Fruit fly (Drosophila melanogaster) whole organism, embryonic: ENCODE measurements around the gene papi.

Source experiments
- Antp ChIP-seq: fragments of 200-800 bp; sonication (Bioruptor generic); optimal IDR thresholded peaks from 3 replicates; lab custom pipeline; 2016; ENCODE audit warnings: missing biosample characterization, missing genetic modification characterization
- Atf3 ChIP-seq: fragments of 200-800 bp; sonication (Bioruptor generic); optimal IDR thresholded peaks from 3 replicates; lab custom pipeline; 2016; ENCODE audit warnings: missing biosample characterization, missing genetic modification characterization
- Atf6 ChIP-seq: fragments of 200-800 bp; sonication (Bioruptor generic); IDR thresholded peaks from 2 replicates; pipeline ENCODE4 v1.3.6; 2022; ENCODE audit warnings: missing biosample characterization, missing genetic modification characterization
- Bdp1 ChIP-seq: fragments of 200-800 bp; sonication (Bioruptor generic); optimal IDR thresholded peaks from 3 replicates; lab custom pipeline; 2016; ENCODE audit warnings: missing biosample characterization, missing genetic modification characterization
- CG10979 ChIP-seq: fragments of 200-800 bp; sonication (Bioruptor generic); optimal IDR thresholded peaks from 2 replicates; lab custom pipeline; 2018; ENCODE audit warnings: missing biosample characterization, mild to moderate bottlenecking, missing genetic modification characterization, moderate library complexity
- CG11723 ChIP-seq: fragments of 200-800 bp; sonication (Bioruptor generic); optimal IDR thresholded peaks from 2 replicates; lab custom pipeline; 2017; ENCODE audit warnings: missing biosample characterization, mild to moderate bottlenecking, missing genetic modification characterization
- CG12104 ChIP-seq: fragments of 200-800 bp; sonication (Bioruptor generic); optimal IDR thresholded peaks from 3 replicates; lab custom pipeline; 2016; ENCODE audit warnings: missing biosample characterization, missing genetic modification characterization
- CG12659 ChIP-seq: fragments of 200-800 bp; sonication (Bioruptor generic); optimal IDR thresholded peaks from 3 replicates; lab custom pipeline; 2017; ENCODE audit warnings: mild to moderate bottlenecking, missing biosample characterization, missing genetic modification reagents, missing genetic modification characterization
- CG13123 ChIP-seq: fragments of 200-800 bp; sonication (Bioruptor generic); optimal IDR thresholded peaks from 2 replicates; lab custom pipeline; 2016; ENCODE audit warnings: missing biosample characterization, missing genetic modification characterization
- CG14014 ChIP-seq: fragments of 200-800 bp; sonication (Bioruptor generic); IDR thresholded peaks from 2 replicates; pipeline ENCODE4 v1.3.6; 2022; ENCODE audit warnings: missing biosample characterization, missing genetic modification characterization
- CG17186 ChIP-seq: fragments of 200-800 bp; sonication (Bioruptor generic); optimal IDR thresholded peaks from 3 replicates; lab custom pipeline; 2017; ENCODE audit warnings: missing biosample characterization, missing genetic modification reagents, missing genetic modification characterization
- CG17912 ChIP-seq: fragments of 200-800 bp; sonication (Bioruptor generic); optimal IDR thresholded peaks from 2 replicates; lab custom pipeline; 2018; ENCODE audit warnings: missing biosample characterization, mild to moderate bottlenecking, missing genetic modification characterization
- CG18262 ChIP-seq: fragments of 200-800 bp; optimal IDR thresholded peaks from 3 replicates; lab custom pipeline; 2019; ENCODE audit warnings: missing biosample characterization, mild to moderate bottlenecking, missing genetic modification characterization, moderate library complexity
- CG31365 ChIP-seq: fragments of 200-800 bp; sonication (Bioruptor generic); optimal IDR thresholded peaks from 2 replicates; lab custom pipeline; 2018; ENCODE audit warnings: missing biosample characterization, mild to moderate bottlenecking, missing genetic modification characterization
- CG31441 ChIP-seq: fragments of 200-800 bp; sonication (Bioruptor generic); IDR thresholded peaks from 2 replicates; pipeline ENCODE4 v1.3.6; 2022; ENCODE audit warnings: missing biosample characterization, missing genetic modification characterization
- CG4360 ChIP-seq: fragments of 200-800 bp; sonication (Bioruptor generic); IDR thresholded peaks from 2 replicates; pipeline ENCODE4 v1.3.6; 2022; ENCODE audit warnings: missing biosample characterization, missing genetic modification characterization
- CG4424 ChIP-seq: fragments of 200-800 bp; sonication (Bioruptor generic); optimal IDR thresholded peaks from 3 replicates; lab custom pipeline; 2016; ENCODE audit warnings: missing biosample characterization, missing genetic modification characterization
- CG5245 ChIP-seq: fragments of 200-800 bp; sonication (Bioruptor generic); optimal IDR thresholded peaks from 3 replicates; lab custom pipeline; 2016; ENCODE audit warnings: missing biosample characterization, missing genetic modification characterization
- CG7271 ChIP-seq: fragments of 200-800 bp; sonication (Bioruptor generic); optimal IDR thresholded peaks from 2 replicates; lab custom pipeline; 2018; ENCODE audit warnings: missing biosample characterization, mild to moderate bottlenecking, missing genetic modification characterization, moderate library complexity
- Camta ChIP-seq: fragments of 200-800 bp; sonication (Bioruptor generic); optimal IDR thresholded peaks from 2 replicates; lab custom pipeline; 2016; ENCODE audit warnings: missing biosample characterization, missing genetic modification characterization
- Doc3 ChIP-seq: fragments of 200-800 bp; sonication (Bioruptor generic); IDR thresholded peaks from 3 replicates; pipeline ENCODE4 v1.3.6; 2022; ENCODE audit warnings: missing biosample characterization, missing genetic modification characterization; ENCODE audit not compliant: partially characterized antibody
- Ets97D ChIP-seq: fragments of 200-800 bp; sonication (Bioruptor generic); optimal IDR thresholded peaks from 3 replicates; lab custom pipeline; 2016; ENCODE audit warnings: missing biosample characterization, missing genetic modification characterization
- HmgZ ChIP-seq: fragments of 200-800 bp; sonication (Bioruptor generic); optimal IDR thresholded peaks from 2 replicates; lab custom pipeline; 2018; ENCODE audit warnings: missing biosample characterization, mild to moderate bottlenecking, missing genetic modification characterization
- Mad ChIP-seq: fragments of 200-800 bp; sonication (Bioruptor generic); optimal IDR thresholded peaks from 2 replicates; lab custom pipeline; 2016; ENCODE audit warnings: missing biosample characterization, missing genetic modification characterization
- NC2β ChIP-seq: fragments of 200-800 bp; sonication (Bioruptor generic); optimal IDR thresholded peaks from 2 replicates; lab custom pipeline; 2016; ENCODE audit warnings: missing biosample characterization, missing genetic modification characterization
- Nf-YB ChIP-seq: fragments of 200-800 bp; sonication (Bioruptor generic); optimal IDR thresholded peaks from 3 replicates; lab custom pipeline; 2019; ENCODE audit warnings: missing biosample characterization, mild to moderate bottlenecking, missing genetic modification characterization, moderate library complexity
- Side ChIP-seq: fragments of 200-800 bp; sonication (Bioruptor generic); optimal IDR thresholded peaks from 2 replicates; lab custom pipeline; 2016; ENCODE audit warnings: missing biosample characterization, missing genetic modification characterization
- Taf1 ChIP-seq: fragments of 200-800 bp; sonication (Bioruptor generic); IDR thresholded peaks from 2 replicates; pipeline ENCODE4 v1.3.6; 2022; ENCODE audit warnings: missing biosample characterization, missing genetic modification characterization
- ap ChIP-seq: fragments of 200-800 bp; sonication (Bioruptor generic); IDR thresholded peaks from 2 replicates; pipeline ENCODE4 v1.3.6; 2022; ENCODE audit warnings: missing biosample characterization, missing genetic modification characterization
- ash1 ChIP-seq: fragments of 200-800 bp; sonication (Bioruptor generic); optimal IDR thresholded peaks from 2 replicates; lab custom pipeline; 2018; ENCODE audit warnings: missing biosample characterization, mild to moderate bottlenecking, missing genetic modification characterization
- bbx ChIP-seq: fragments of 200-800 bp; sonication (Bioruptor generic); IDR thresholded peaks from 2 replicates; pipeline ENCODE4 v1.3.6; 2022; ENCODE audit warnings: missing biosample characterization, missing genetic modification characterization; ENCODE audit not compliant: partially characterized antibody
- br ChIP-seq: fragments of >200 bp; optimal IDR thresholded peaks from 2 replicates; lab custom pipeline; 2017
- croc ChIP-seq: fragments of 200-800 bp; sonication (Bioruptor generic); conservative IDR thresholded peaks from 3 replicates; pipeline ENCODE4 v1.3.6; 2022; ENCODE audit warnings: missing biosample characterization, missing genetic modification characterization
- dm ChIP-seq: fragments of 200-800 bp; sonication (Bioruptor generic); optimal IDR thresholded peaks from 3 replicates; lab custom pipeline; 2016; ENCODE audit warnings: missing biosample characterization, missing genetic modification characterization
- emc ChIP-seq: fragments of 200-800 bp; sonication (Bioruptor generic); optimal IDR thresholded peaks from 2 replicates; lab custom pipeline; 2016; ENCODE audit warnings: missing biosample characterization, missing genetic modification characterization
- eve ChIP-seq, 2 experiments: fragments of >200 bp; optimal IDR thresholded peaks; 2 replicates each; lab custom pipeline; 2017; ENCODE audit warnings: missing biosample characterization in 2 of 2, missing genetic modification characterization in 2 of 2
- gt ChIP-seq: fragments of 200-800 bp; sonication (Bioruptor generic); IDR thresholded peaks from 2 replicates; pipeline ENCODE4 v1.3.6; 2022; ENCODE audit warnings: missing biosample characterization, missing genetic modification characterization
- jigr1 ChIP-seq: fragments of 200-800 bp; sonication (Bioruptor generic); IDR thresholded peaks from 3 replicates; pipeline ENCODE4 v1.3.6; 2022; ENCODE audit warnings: missing biosample characterization, missing genetic modification characterization
- jing ChIP-seq: fragments of 200-800 bp; sonication (Bioruptor generic); optimal IDR thresholded peaks from 2 replicates; lab custom pipeline; 2018; ENCODE audit warnings: missing biosample characterization, mild to moderate bottlenecking, missing genetic modification characterization
- ken ChIP-seq: fragments of 200-800 bp; sonication (Bioruptor generic); IDR thresholded peaks from 3 replicates; pipeline ENCODE4 v1.3.6; 2022; ENCODE audit warnings: missing biosample characterization, missing genetic modification characterization
- lola ChIP-seq, 3 experiments: fragments of >200 bp in 2 of 3; fragments of 200-800 bp in 1 of 3; sonication (Bioruptor generic) in 1 of 3; optimal IDR thresholded peaks; 2 replicates each; lab custom pipeline; 2017 to 2019; ENCODE audit warnings: missing biosample characterization in 3 of 3, missing genetic modification characterization in 3 of 3, mild to moderate bottlenecking in 1 of 3, moderate library complexity in 1 of 3
- phol ChIP-seq: fragments of 200-800 bp; sonication (Bioruptor generic); optimal IDR thresholded peaks from 3 replicates; lab custom pipeline; 2018; ENCODE audit warnings: missing biosample characterization, mild to moderate bottlenecking, missing genetic modification characterization, moderate library complexity
- repo ChIP-seq: fragments of 200-800 bp; sonication (Bioruptor generic); optimal IDR thresholded peaks from 2 replicates; lab custom pipeline; 2016; ENCODE audit warnings: missing biosample characterization, missing genetic modification characterization
- seq ChIP-seq: fragments of 200-800 bp; sonication (Bioruptor generic); IDR thresholded peaks from 2 replicates; pipeline ENCODE4 v1.3.6; 2022; ENCODE audit warnings: missing biosample characterization, missing genetic modification characterization
- slbo ChIP-seq: fragments of 200-800 bp; sonication (Bioruptor generic); IDR thresholded peaks from 2 replicates; pipeline ENCODE4 v1.3.6; 2022; ENCODE audit warnings: missing biosample characterization, missing genetic modification characterization
- slou ChIP-seq: fragments of 200-800 bp; sonication (Bioruptor generic); optimal IDR thresholded peaks from 3 replicates; lab custom pipeline; 2016; ENCODE audit warnings: missing biosample characterization, missing genetic modification characterization
- trh ChIP-seq: fragments of 200-800 bp; sonication (Bioruptor generic); optimal IDR thresholded peaks from 2 replicates; lab custom pipeline; 2016; ENCODE audit warnings: missing biosample characterization, missing genetic modification characterization
- unpg ChIP-seq: fragments of 200-800 bp; sonication (Bioruptor generic); optimal IDR thresholded peaks from 3 replicates; lab custom pipeline; 2018; ENCODE audit warnings: missing biosample characterization, mild to moderate bottlenecking, missing genetic modification characterization, moderate library complexity
- zfh1 ChIP-seq: fragments of 200-800 bp; sonication (Bioruptor generic); IDR thresholded peaks from 3 replicates; pipeline ENCODE4 v1.3.6; 2022; ENCODE audit warnings: missing biosample characterization, missing genetic modification characterization
- zfh2 ChIP-seq: fragments of 200-800 bp; sonication (Bioruptor generic); optimal IDR thresholded peaks from 2 replicates; lab custom pipeline; 2016; ENCODE audit warnings: missing biosample characterization, missing genetic modification characterization

papi gene

DNA sequence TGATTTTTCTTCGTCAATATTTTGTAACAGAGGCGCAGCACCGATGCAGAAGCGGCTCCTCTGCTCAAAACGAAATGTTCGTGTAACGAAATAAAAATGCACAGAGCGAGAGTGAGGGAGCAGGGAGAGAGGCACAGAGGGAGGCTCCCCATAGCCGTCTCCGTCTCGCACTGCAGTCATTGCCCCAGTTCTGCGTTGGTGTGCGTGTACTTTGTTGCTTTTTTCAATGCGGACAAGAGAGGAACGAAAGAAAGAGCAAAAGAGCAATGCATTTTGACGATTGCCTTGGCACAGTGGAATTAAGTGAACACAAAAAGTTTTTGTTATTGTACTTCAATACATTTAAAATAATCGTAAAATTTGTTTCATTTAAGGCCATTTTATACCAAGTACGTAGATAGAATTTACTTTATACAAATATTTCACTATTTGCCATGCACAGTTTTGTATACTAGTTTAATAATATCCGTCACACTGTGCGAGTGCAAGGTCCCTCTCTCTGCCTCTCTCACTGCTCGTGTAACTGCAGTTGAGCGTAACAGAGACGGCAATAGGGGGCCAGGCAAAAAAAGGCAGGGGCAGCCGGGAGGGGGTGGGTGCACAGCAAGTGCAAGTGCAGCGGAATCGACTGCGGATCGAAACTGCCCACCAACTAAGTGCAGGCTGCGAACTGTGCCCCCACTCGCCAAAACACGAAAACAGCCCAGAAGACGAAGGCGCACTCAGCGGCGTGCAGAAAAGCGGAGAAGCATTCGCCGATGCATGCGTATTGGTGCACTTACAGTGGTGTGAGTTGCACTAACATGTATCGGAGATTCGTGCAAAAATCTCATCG is 18.3 kb upstream of the papi start (continued):
- peak; percentile 80 for TF ChIP-seq Taf1 (GFP tag; lab: Robert Waterston, UW)
- no peak for TF ChIP-seq zfh2 (GFP tag; lab: Kevin White, UChicago)
- peak; percentile 99 for TF ChIP-seq ken
- TF ChIP-seq zfh1 (GFP tag; lab: Robert Waterston, UW): peak; percentile 100
- TF ChIP-seq Side: peak; percentile 98
- TF ChIP-seq ap: peak; percentile 99
- peak; percentile 57 for TF ChIP-seq CG17912 (GFP tag; lab: Kevin White, UChicago)
- TF ChIP-seq jing (GFP tag; lab: Kevin White, UChicago): peak; percentile 99
- TF ChIP-seq Nf-YB (GFP tag; lab: Kevin White, UChicago): peak; percentile 90
- TF ChIP-seq Atf3: peak; percentile 98
- TF ChIP-seq ash1 (GFP tag; lab: Kevin White, UChicago): peak; percentile 23
- TF ChIP-seq eve (GFP tag; optimal IDR thresholded peaks at IDR 0.05; lab: Kevin White, UChicago): peak; percentile 98 to 100
- peak; percentile 92 for TF ChIP-seq Bdp1
- peak; percentile 66 for TF ChIP-seq Doc3 (GFP tag; lab: Robert Waterston, UW)
- TF ChIP-seq CG4360: peak; percentile 93
- peak; percentile 99 for TF ChIP-seq Camta (GFP tag; lab: Kevin White, UChicago)
- peak; percentile 96 for TF ChIP-seq HmgZ (tag; lab: Kevin White, UChicago)
- peak; percentile 97 for TF ChIP-seq repo (GFP tag; lab: Kevin White, UChicago)
- peak; percentile 97 for TF ChIP-seq CG12659
- TF ChIP-seq Mad: peak; percentile 98
- peak; percentile 98 for TF ChIP-seq seq
- TF ChIP-seq Antp (GFP tag; lab: Kevin White, UChicago): peak; percentile 97
- TF ChIP-seq CG5245: peak; percentile 99
- peak; percentile 97 for TF ChIP-seq CG11723 (GFP tag; lab: Kevin White, UChicago)
- TF ChIP-seq phol (tag; lab: Kevin White, UChicago): peak; percentile 99
- TF ChIP-seq lola (GFP tag; optimal IDR thresholded peaks at IDR 0.05; lab: Kevin White, UChicago): peak in 1 of 3 experiments; percentile 100
- peak; percentile 99 for TF ChIP-seq unpg
- peak; percentile 99 for TF ChIP-seq CG31441
- peak; percentile 100 for TF ChIP-seq CG18262
- TF ChIP-seq CG13123 (GFP tag; lab: Kevin White, UChicago): peak; percentile 98
- peak; percentile 96 for TF ChIP-seq CG14014 (GFP tag; lab: Robert Waterston, UW)
- TF ChIP-seq gt (GFP tag; lab: Robert Waterston, UW): peak; percentile 99
- TF ChIP-seq Atf6: peak; percentile 92
- peak; percentile 97 for TF ChIP-seq trh (GFP tag; lab: Kevin White, UChicago)
- peak; percentile 98 for TF ChIP-seq CG12104
- TF ChIP-seq CG10979 (tag; lab: Kevin White, UChicago): peak; percentile 100
- peak; percentile 99 for TF ChIP-seq CG4424 (GFP tag; lab: Kevin White, UChicago)
- peak; percentile 77 for TF ChIP-seq bbx (GFP tag; lab: Robert Waterston, UW)
- peak; percentile 66 for TF ChIP-seq emc (GFP tag; lab: Kevin White, UChicago)
- TF ChIP-seq CG7271: peak; percentile 99
- peak; percentile 95 for TF ChIP-seq dm
- peak; percentile 99 for TF ChIP-seq NC2β
- peak; percentile 97 for TF ChIP-seq CG17186 (GFP tag; lab: Kevin White, UChicago)
- TF ChIP-seq slbo (GFP tag; lab: Robert Waterston, UW): peak; percentile 83
- peak; percentile 78 for TF ChIP-seq slou (GFP tag; lab: Kevin White, UChicago)
- TF ChIP-seq Ets97D (GFP tag; lab: Kevin White, UChicago): peak; percentile 92
- TF ChIP-seq croc (GFP tag; lab: Robert Waterston, UW): peak; percentile 100
- no peak for TF ChIP-seq br (lab: Kevin White, UChicago)
- TF ChIP-seq jigr1 (GFP tag; lab: Robert Waterston, UW): peak; percentile 97
- TF ChIP-seq CG31365 (tag; lab: Kevin White, UChicago): peak; percentile 91
